Fruit fly (Drosophila melanogaster): ENCODE measurements around the gene out.
A peak's percentile ranks its signal among the peaks of the same experiment; 100 is the strongest.

The out gene

dm6 chrX:19289318-19289970 is 32.5 kb downstream of the out start (continued):
- TF ChIP-seq CG7368 (GFP tag; optimal IDR thresholded peaks at IDR 0.05) (peak; percentile 97), svp (GFP tag) (peak; percentile 99), fkh (GFP tag; optimal IDR thresholded peaks at IDR 0.05) (no peak), Eip93F (GFP tag; optimal IDR thresholded peaks at IDR 0.05) (peak; percentile 96), Ets96B (tag; optimal IDR thresholded peaks at IDR 0.05) (peak; percentile 92), CG15336 (GFP tag; IDR thresholded peaks at IDR 0.05) (peak; percentile 95), Eip75B (GFP tag; optimal IDR thresholded peaks at IDR 0.05) (peak; percentile 96), Hr38 (GFP tag; optimal IDR thresholded peaks at IDR 0.05) (peak; percentile 81), CG16779 (tag; optimal IDR thresholded peaks at IDR 0.05) (peak; percentile 89), fd85E (GFP tag; optimal IDR thresholded peaks at IDR 0.05) (peak; percentile 90), Smox (GFP tag; optimal IDR thresholded peaks at IDR 0.05) (peak; percentile 97), Blimp-1 (GFP tag; optimal IDR thresholded peaks at IDR 0.05) (peak; percentile 89), pdm3 (GFP tag; optimal IDR thresholded peaks at IDR 0.05) (peak; percentile 98), ss (GFP tag; optimal IDR thresholded peaks at IDR 0.05) (peak; percentile 94 to 97), esn (GFP tag; optimal IDR thresholded peaks at IDR 0.05) (peak; percentile 98), CG8632 (GFP tag; optimal IDR thresholded peaks at IDR 0.05) (peak; percentile 95), CG1621 (tag; optimal IDR thresholded peaks at IDR 0.05) (peak; percentile 95), dsx (GFP tag; optimal IDR thresholded peaks at IDR 0.05; ENCODE audit: poor library complexity, severe bottlenecking) (peak; percentile 96), spab (GFP tag; optimal IDR thresholded peaks at IDR 0.05) (peak; percentile 92), CG6808 (GFP tag; optimal IDR thresholded peaks at IDR 0.05) (peak; percentile 94), Hr4 (GFP tag; optimal IDR thresholded peaks at IDR 0.05) (peak; percentile 95)

DNA sequence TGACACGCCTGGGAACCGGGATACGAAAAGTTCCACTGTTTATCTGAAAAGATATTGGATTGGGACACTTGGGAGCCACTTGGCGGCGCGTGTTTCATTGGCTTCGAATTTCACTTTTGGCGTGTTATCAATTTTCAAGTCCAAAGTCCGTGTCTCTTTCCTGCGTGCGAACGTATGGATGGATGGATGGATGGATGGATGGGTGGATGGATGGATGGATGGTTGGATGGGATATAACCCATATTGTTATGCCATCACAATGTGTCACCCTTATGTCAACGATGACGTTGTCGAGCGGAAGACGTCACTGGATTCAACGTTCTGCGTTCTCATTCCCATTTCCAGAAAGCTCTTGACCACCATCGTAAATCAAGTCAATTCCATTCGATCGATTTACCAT is 34.1 kb downstream of the out start:
- no peak for TF ChIP-seq CG3032 (tag; optimal IDR thresholded peaks at IDR 0.05)
- peak; percentile 12 to 15 for TF ChIP-seq ss (GFP tag; optimal IDR thresholded peaks at IDR 0.05)
- no peak for TF ChIP-seq Hr39 (GFP tag; optimal IDR thresholded peaks at IDR 0.05)
- TF ChIP-seq Ets21C (GFP tag; optimal IDR thresholded peaks at IDR 0.05) = no peak
- TF ChIP-seq Sox15 (GFP tag; optimal IDR thresholded peaks at IDR 0.05) = no peak
- TF ChIP-seq CG10631 (GFP tag; optimal IDR thresholded peaks at IDR 0.05) = no peak
- TF ChIP-seq lz (GFP tag; optimal IDR thresholded peaks at IDR 0.05) = no peak
- TF ChIP-seq dac (GFP tag; optimal IDR thresholded peaks at IDR 0.05) = no peak
- no peak for TF ChIP-seq CG7368 (GFP tag; optimal IDR thresholded peaks at IDR 0.05)
- TF ChIP-seq CG32006 (GFP tag; optimal IDR thresholded peaks at IDR 0.05) = no peak
- TF ChIP-seq Eip75B (GFP tag; optimal IDR thresholded peaks at IDR 0.05) = no peak
- TF ChIP-seq fd59A (GFP tag; optimal IDR thresholded peaks at IDR 0.05) = no peak
- TF ChIP-seq salr (GFP tag; optimal IDR thresholded peaks at IDR 0.05) = no peak
- peak; percentile 23 for TF ChIP-seq Eip78C (GFP tag)
- TF ChIP-seq OdsH (GFP tag; optimal IDR thresholded peaks at IDR 0.05) = no peak
- no peak for TF ChIP-seq Met (GFP tag; optimal IDR thresholded peaks at IDR 0.05)
- no peak for TF ChIP-seq CG4318 (GFP tag; optimal IDR thresholded peaks at IDR 0.05)
- TF ChIP-seq CG6854 (GFP tag; optimal IDR thresholded peaks at IDR 0.05) = peak; percentile 30
- TF ChIP-seq fkh (GFP tag; optimal IDR thresholded peaks at IDR 0.05) = no peak
- TF ChIP-seq net (GFP tag; optimal IDR thresholded peaks at IDR 0.05) = no peak
- no peak for TF ChIP-seq pdm3 (GFP tag; optimal IDR thresholded peaks at IDR 0.05)
- no peak for TF ChIP-seq CG15336 (GFP tag; IDR thresholded peaks at IDR 0.05)
- no peak for TF ChIP-seq CG1621 (tag; optimal IDR thresholded peaks at IDR 0.05)
- no peak for TF ChIP-seq CG16779 (tag; optimal IDR thresholded peaks at IDR 0.05)
- TF ChIP-seq Gug (GFP tag; IDR thresholded peaks at IDR 0.05) = no peak
- no peak for TF ChIP-seq CG6276 (GFP tag; optimal IDR thresholded peaks at IDR 0.05)
- peak; percentile 18 for TF ChIP-seq vri (GFP tag; optimal IDR thresholded peaks at IDR 0.05)
- TF ChIP-seq acj6 (GFP tag; optimal IDR thresholded peaks at IDR 0.05) = no peak
- no peak for TF ChIP-seq Hr4 (GFP tag; optimal IDR thresholded peaks at IDR 0.05)

Measured in whole organism, prepupa.